Fruit fly (Drosophila melanogaster) whole organism, embryonic: ENCODE measurements around the gene arx.

Source experiments
- Aef1 ChIP-seq: fragments of 200-800 bp; sonication (Bioruptor generic); IDR thresholded peaks from 3 replicates; pipeline ENCODE4 v1.3.6; 2022; ENCODE audit warnings: missing biosample characterization, missing genetic modification characterization
- CG14860 ChIP-seq: fragments of 200-800 bp; sonication (Bioruptor generic); IDR thresholded peaks from 3 replicates; pipeline ENCODE4 v1.3.6; 2022; ENCODE audit warnings: missing biosample characterization, missing genetic modification characterization; ENCODE audit not compliant: partially characterized antibody
- CG17328 ChIP-seq: fragments of 200-800 bp; sonication (Bioruptor generic); IDR thresholded peaks from 2 replicates; pipeline ENCODE4 v1.3.6; 2022; ENCODE audit warnings: missing biosample characterization, missing genetic modification characterization
- CG17361 ChIP-seq: fragments of 200-800 bp; sonication (Bioruptor generic); IDR thresholded peaks from 3 replicates; pipeline ENCODE4 v1.3.6; 2022; ENCODE audit warnings: missing biosample characterization, missing genetic modification characterization
- CG2129 ChIP-seq: fragments of 200-800 bp; sonication (Bioruptor generic); IDR thresholded peaks from 2 replicates; pipeline ENCODE4 v1.3.6; 2022; ENCODE audit warnings: missing biosample characterization, missing genetic modification characterization; ENCODE audit not compliant: partially characterized antibody
- CG2199 ChIP-seq: fragments of 200-800 bp; sonication (Bioruptor generic); IDR thresholded peaks from 3 replicates; pipeline ENCODE4 v1.3.6; 2022; ENCODE audit warnings: missing biosample characterization, missing genetic modification characterization
- CG2875 ChIP-seq: fragments of 200-800 bp; sonication (Bioruptor generic); optimal IDR thresholded peaks from 2 replicates; lab custom pipeline; 2017; ENCODE audit warnings: missing biosample characterization, mild to moderate bottlenecking, missing genetic modification characterization, missing genetic modification reagents
- CG4820 ChIP-seq: fragments of 200-800 bp; sonication (Bioruptor generic); optimal IDR thresholded peaks from 3 replicates; lab custom pipeline; 2016; ENCODE audit warnings: missing biosample characterization, missing genetic modification characterization
- Dfd ChIP-seq, 2 experiments: fragments of >200 bp; optimal IDR thresholded peaks; 2 replicates each; lab custom pipeline; 2017; ENCODE audit warnings: missing biosample characterization in 2 of 2, missing genetic modification characterization in 2 of 2
- Dref ChIP-seq: fragments of 200-800 bp; sonication (Bioruptor generic); IDR thresholded peaks from 2 replicates; pipeline ENCODE4 v1.3.6; 2022; ENCODE audit warnings: missing biosample characterization, missing genetic modification characterization
- Drgx ChIP-seq: fragments of 200-800 bp; sonication (Bioruptor generic); IDR thresholded peaks from 2 replicates; pipeline ENCODE4 v1.3.6; 2022; ENCODE audit warnings: missing biosample characterization, missing genetic modification characterization
- HLHmδ ChIP-seq: fragments of 200-800 bp; sonication (Bioruptor generic); optimal IDR thresholded peaks from 2 replicates; lab custom pipeline; 2018; ENCODE audit warnings: missing biosample characterization, mild to moderate bottlenecking, missing genetic modification characterization, moderate library complexity
- HmgZ ChIP-seq: fragments of 200-800 bp; sonication (Bioruptor generic); optimal IDR thresholded peaks from 2 replicates; lab custom pipeline; 2018; ENCODE audit warnings: missing biosample characterization, mild to moderate bottlenecking, missing genetic modification characterization
- Hr78 ChIP-seq, 2 experiments: fragments of 200-800 bp in 1 of 2; fragments of >200 bp in 1 of 2; sonication (Bioruptor generic) in 1 of 2; optimal IDR thresholded peaks; 2 replicates each; lab custom pipeline; 2017 to 2019; ENCODE audit warnings: missing biosample characterization in 2 of 2, missing genetic modification characterization in 2 of 2, mild to moderate bottlenecking in 1 of 2, moderate library complexity in 1 of 2
- MBD-R2 ChIP-seq: fragments of 200-800 bp; sonication (Bioruptor generic); IDR thresholded peaks from 2 replicates; pipeline ENCODE4 v1.3.6; 2022; ENCODE audit warnings: missing biosample characterization, missing genetic modification characterization
- MESR4 ChIP-seq: fragments of 200-800 bp; sonication (Bioruptor generic); optimal IDR thresholded peaks from 2 replicates; lab custom pipeline; 2018; ENCODE audit warnings: missing biosample characterization, mild to moderate bottlenecking, missing genetic modification characterization, moderate library complexity
- Neu2 ChIP-seq: fragments of 200-800 bp; sonication (Bioruptor generic); optimal IDR thresholded peaks from 3 replicates; lab custom pipeline; 2016; ENCODE audit warnings: missing biosample characterization, missing genetic modification characterization, borderline replicate concordance
- Taf1 ChIP-seq: fragments of 200-800 bp; sonication (Bioruptor generic); IDR thresholded peaks from 2 replicates; pipeline ENCODE4 v1.3.6; 2022; ENCODE audit warnings: missing biosample characterization, missing genetic modification characterization
- Vsx1 ChIP-seq: fragments of 200-800 bp; sonication (Bioruptor generic); optimal IDR thresholded peaks from 2 replicates; lab custom pipeline; 2017; ENCODE audit warnings: missing biosample characterization, mild to moderate bottlenecking, missing genetic modification characterization, missing genetic modification reagents
- caup ChIP-seq: fragments of 200-800 bp; sonication (Bioruptor generic); optimal IDR thresholded peaks from 3 replicates; lab custom pipeline; 2017; ENCODE audit warnings: missing biosample characterization, mild to moderate bottlenecking, missing genetic modification characterization, moderate library complexity; ENCODE audit not compliant: severe bottlenecking
- da ChIP-seq: fragments of 200-800 bp; sonication (Bioruptor generic); optimal IDR thresholded peaks from 2 replicates; lab custom pipeline; 2016; ENCODE audit warnings: missing biosample characterization, missing genetic modification characterization
- danr ChIP-seq: fragments of 200-800 bp; sonication (Bioruptor generic); IDR thresholded peaks from 2 replicates; pipeline ENCODE4 v1.3.6; 2022; ENCODE audit warnings: missing biosample characterization, missing genetic modification characterization
- fd3F ChIP-seq: fragments of 200-800 bp; sonication (Bioruptor generic); optimal IDR thresholded peaks from 2 replicates; lab custom pipeline; 2018; ENCODE audit warnings: missing biosample characterization, mild to moderate bottlenecking, missing genetic modification characterization, moderate library complexity
- gfzf ChIP-seq: fragments of 200-800 bp; sonication (Bioruptor generic); optimal IDR thresholded peaks from 2 replicates; lab custom pipeline; 2016; ENCODE audit warnings: missing biosample characterization, mild to moderate bottlenecking, missing genetic modification characterization, moderate library complexity
- knrl ChIP-seq: fragments of 200-800 bp; sonication (Bioruptor generic); IDR thresholded peaks from 3 replicates; pipeline ENCODE4 v1.3.6; 2022; ENCODE audit warnings: missing biosample characterization, missing genetic modification characterization; ENCODE audit not compliant: partially characterized antibody
- pita ChIP-seq: fragments of 200-800 bp; sonication (Bioruptor generic); optimal IDR thresholded peaks from 2 replicates; lab custom pipeline; 2017; ENCODE audit warnings: missing biosample characterization, mild to moderate bottlenecking, missing genetic modification characterization
- tin ChIP-seq: fragments of 200-800 bp; sonication (Bioruptor generic); optimal IDR thresholded peaks from 3 replicates; lab custom pipeline; 2016; ENCODE audit warnings: missing biosample characterization, missing genetic modification characterization

The arx gene

dm6 chr3L:18852223-18852622 is 49.1 kb downstream of the arx start (continued):
- TF ChIP-seq CG2129 (GFP tag; lab: Robert Waterston, UW) (no peak), Hr78 (GFP tag; optimal IDR thresholded peaks at IDR 0.05; lab: Kevin White, UChicago) (no peak), Drgx (GFP tag; lab: Robert Waterston, UW) (no peak), CG2875 (GFP tag; lab: Kevin White, UChicago) (no peak), Dfd (GFP tag; optimal IDR thresholded peaks at IDR 0.05; lab: Kevin White, UChicago) (no peak), HmgZ (tag; lab: Kevin White, UChicago) (no peak), MBD-R2 (GFP tag; lab: Robert Waterston, UW) (no peak), gfzf (GFP tag; lab: Kevin White, UChicago) (no peak), MESR4 (no peak), Taf1 (no peak), CG17361 (GFP tag; lab: Robert Waterston, UW) (no peak), CG2199 (GFP tag; lab: Robert Waterston, UW) (0 out of 3 replicates have a peak, but pooled peaks have one; percentile 74), CG17328 (GFP tag; lab: Robert Waterston, UW) (no peak), pita (GFP tag; lab: Kevin White, UChicago) (no peak), caup (GFP tag; lab: Kevin White, UChicago) (no peak), da (GFP tag; lab: Kevin White, UChicago) (no peak), Vsx1 (GFP tag; lab: Kevin White, UChicago) (no peak), Aef1 (GFP tag; lab: Robert Waterston, UW) (no peak), CG14860 (GFP tag; lab: Robert Waterston, UW) (no peak), Dref (GFP tag; lab: Robert Waterston, UW) (no peak), HLHmδ (GFP tag; lab: Kevin White, UChicago) (no peak), CG4820 (GFP tag; lab: Kevin White, UChicago) (no peak), Neu2 (GFP tag; lab: Kevin White, UChicago) (no peak), tin (GFP tag; lab: Kevin White, UChicago) (no peak), fd3F (no peak), knrl (GFP tag; lab: Robert Waterston, UW) (no peak), danr (GFP tag; lab: Robert Waterston, UW) (no peak)
- TF ChIP-seq, all 482 proteins: peak for 8
